Worm (Caenorhabditis elegans): Measurements from ENCODE around the gene C17G1.5.

ce11 chrX:9984889-9985404, 46.3 kb downstream of the C17G1.5 start, which contains the start of gene F19C6.5:
- TF ChIP-seq ceh-100 (GFP tag; IDR thresholded peaks at IDR 0.05), result no peak
- no peak for TF ChIP-seq ceh-40 (GFP tag; IDR thresholded peaks at IDR 0.05)
- no peak for TF ChIP-seq pha-4 (tag; optimal IDR thresholded peaks at IDR 0.05)
- no peak for TF ChIP-seq lin-35 (GFP tag; optimal IDR thresholded peaks at IDR 0.05)
- TF ChIP-seq lin-40 (tag; optimal IDR thresholded peaks at IDR 0.05), result no peak
- TF ChIP-seq attf-5 (GFP tag; optimal IDR thresholded peaks at IDR 0.05), result no peak
- no peak for TF ChIP-seq F57C9.4 (tag; optimal IDR thresholded peaks at IDR 0.05)
- no peak for TF ChIP-seq F52B5.7 (tag; optimal IDR thresholded peaks at IDR 0.05)
- TF ChIP-seq B0035.1 (tag; optimal IDR thresholded peaks at IDR 0.05), result no peak
- TF ChIP-seq nfyb-1 (GFP tag; IDR thresholded peaks at IDR 0.05), result no peak
- no peak for TF ChIP-seq K11D2.4 (GFP tag; IDR thresholded peaks at IDR 0.05)
- no peak for TF ChIP-seq zfh-2 (GFP tag; conservative IDR thresholded peaks at IDR 0.05)

Measured in whole organism, young adult.